Worm (Caenorhabditis elegans): ENCODE data around the gene del-2.
A peak's percentile ranks its signal among the peaks of the same experiment; 100 is the strongest.
"Not testable (repeated sequence)": the region's sequence is repeated elsewhere in the genome, so short reads cannot be mapped to it uniquely, and the experiment has no call there.

The del-2 gene

DNA sequence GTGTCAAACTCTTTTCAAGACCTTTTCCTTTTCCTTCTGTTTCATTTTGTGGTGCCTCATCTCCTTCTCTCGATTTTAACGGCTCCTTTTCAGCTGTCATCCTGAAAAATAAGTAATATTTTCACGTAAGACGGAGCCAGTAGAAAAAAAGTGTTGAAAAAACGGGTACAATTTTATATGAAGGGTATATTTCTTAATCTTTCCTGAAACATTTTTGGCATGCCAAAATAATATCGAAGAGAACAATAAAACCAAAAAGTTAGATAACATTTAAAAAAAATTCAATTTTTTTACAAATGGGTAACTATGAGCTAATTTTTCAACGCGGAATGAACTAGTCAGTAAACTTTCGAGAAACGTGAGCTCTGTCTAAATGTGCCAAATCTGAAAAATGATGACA lies 40.2 kb downstream of the del-2 start, which contains the start of gene aat-1 (continued):
- TF ChIP-seq zag-1 (tag; optimal IDR thresholded peaks at IDR 0.05) (no peak), daf-16 (GFP tag; optimal IDR thresholded peaks at IDR 0.05) (no peak), daf-16 (tag; optimal IDR thresholded peaks at IDR 0.05) (no peak), ZK337.2 (GFP tag; IDR thresholded peaks at IDR 0.05) (no peak)

DNA sequence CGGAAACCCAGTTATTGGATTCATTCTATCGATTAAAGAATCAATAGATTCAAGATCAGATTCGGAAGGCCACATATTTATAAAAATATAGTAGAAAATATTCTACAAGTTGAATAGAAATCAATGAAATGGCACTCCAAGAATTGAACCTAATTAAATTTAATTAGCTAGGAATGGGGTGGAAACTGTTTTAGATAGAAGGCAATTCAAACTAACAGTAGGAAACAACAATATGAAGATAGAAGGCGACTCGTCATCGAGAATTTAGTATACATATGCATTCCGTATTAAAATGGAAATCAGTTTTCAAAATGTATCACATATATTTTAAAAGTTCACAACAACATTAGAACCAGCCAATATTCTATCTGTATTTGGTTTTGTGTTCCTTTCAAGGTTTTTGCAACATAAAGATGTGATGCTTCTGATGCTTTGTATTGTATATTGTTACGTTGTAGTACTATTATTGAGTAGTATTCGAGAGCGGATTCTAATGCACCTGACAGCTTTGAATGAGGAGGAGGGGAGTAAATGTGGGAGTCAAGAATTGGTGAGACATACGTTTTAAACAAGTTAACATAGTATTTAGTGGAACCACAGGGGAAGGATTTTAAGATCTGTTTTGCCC lies 45.9 kb downstream of the del-2 start, which contains the start of the genes F27C8.3 and F27C8.2:
Gene F27C8.3, minus strand, starts transcription at position 101 of the 628 bp plus-strand sequence.
Gene F27C8.2, plus strand, starts transcription at position 578 of the 628 bp plus-strand sequence.
- TF ChIP-seq unc-62 (GFP tag; optimal IDR thresholded peaks at IDR 0.05 in 1 of 2), result peak in 1 of 2 experiments; percentile 4
- TF ChIP-seq unc-62 (tag; optimal IDR thresholded peaks at IDR 0.05), result not testable (repeated sequence)

DNA sequence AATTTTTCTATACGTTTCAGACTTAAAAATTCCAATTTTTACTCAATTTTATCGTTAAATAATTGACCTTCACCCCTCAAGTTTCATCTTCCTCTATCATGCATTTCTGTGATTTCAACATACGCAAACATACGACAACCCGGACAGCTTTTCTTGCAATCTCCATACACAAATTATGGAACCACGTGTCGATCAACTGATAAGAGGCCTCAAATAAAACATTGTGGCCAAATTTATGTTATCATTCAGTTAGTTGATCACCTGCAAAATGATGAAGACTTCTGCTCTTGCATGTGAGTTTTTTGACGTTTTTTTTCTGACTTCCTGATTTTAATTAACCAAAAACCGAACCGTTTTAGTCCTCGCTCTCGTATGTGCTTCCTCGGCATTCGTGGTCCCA lies 48.4 kb downstream of the del-2 start, which contains the start of gene spp-18:
Gene spp-18, plus strand, starts transcription at position 257 of the 400 bp plus-strand sequence.
- TF ChIP-seq pqm-1 (tag; optimal IDR thresholded peaks at IDR 0.05), result peak; percentile 91
- TF ChIP-seq spr-1 (tag; optimal IDR thresholded peaks at IDR 0.05), result no peak
- 0 out of 2 replicates have a peak, but pooled peaks have one; percentile 20 for TF ChIP-seq lin-1 (GFP tag; IDR thresholded peaks at IDR 0.05)
- TF ChIP-seq daf-16 (GFP tag; optimal IDR thresholded peaks at IDR 0.05), result no peak
- TF ChIP-seq daf-16 (tag; optimal IDR thresholded peaks at IDR 0.05), result peak; percentile 62
- TF ChIP-seq mxl-3 (GFP tag; optimal IDR thresholded peaks at IDR 0.05), result peak; percentile 79
- TF ChIP-seq nhr-77 (tag; optimal IDR thresholded peaks at IDR 0.05), result peak; percentile 63
- TF ChIP-seq fkh-10 (GFP tag; optimal IDR thresholded peaks at IDR 0.05), result no peak
- peak; percentile 90 for TF ChIP-seq dmd-6 (GFP tag; IDR thresholded peaks at IDR 0.05)
- TF ChIP-seq madf-5 (GFP tag; IDR thresholded peaks at IDR 0.05), result no peak
- TF ChIP-seq mdl-1 (tag; optimal IDR thresholded peaks at IDR 0.05), result peak in 1 of 2 experiments; percentile 50
- peak; percentile 80 for TF ChIP-seq nhr-28 (tag; optimal IDR thresholded peaks at IDR 0.05)

DNA sequence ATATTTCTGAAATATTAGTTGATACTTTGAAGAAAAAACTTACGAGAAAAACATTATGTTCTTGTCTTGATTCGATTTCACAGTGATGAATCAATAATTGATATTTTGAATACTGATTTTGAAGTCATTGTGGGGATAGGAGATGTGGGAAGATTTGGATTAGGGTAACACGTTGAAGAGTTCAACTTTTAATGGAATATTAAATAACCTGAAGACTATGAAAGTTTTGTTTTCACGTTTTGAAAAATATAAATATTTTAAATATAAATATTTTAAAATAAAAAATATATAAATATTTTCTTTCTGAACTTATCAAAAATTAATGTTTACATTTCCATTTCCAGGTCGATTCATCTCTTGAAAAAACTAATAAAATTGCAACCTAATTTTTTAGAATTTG lies 49.4 kb downstream of the del-2 start, which contains the start of gene pei-1:
Gene pei-1, minus strand, starts transcription at position 101 of the 400 bp plus-strand sequence.
- TF ChIP-seq skn-1 (tag; optimal IDR thresholded peaks at IDR 0.05) (no peak), hlh-30 (tag; optimal IDR thresholded peaks at IDR 0.05; ENCODE audit: insufficient read depth) (no peak), madf-5 (GFP tag; IDR thresholded peaks at IDR 0.05) (no peak), egl-43 (GFP tag; IDR thresholded peaks at IDR 0.05) (no peak)

- TF ChIP-seq ZK546.5 (tag; optimal IDR thresholded peaks at IDR 0.05), result no peak
- no peak for TF ChIP-seq daf-8 (GFP tag; IDR thresholded peaks at IDR 0.05)
- TF ChIP-seq aly-2 (tag; optimal IDR thresholded peaks at IDR 0.05), result no peak
- TF ChIP-seq mdl-1 (tag; optimal IDR thresholded peaks at IDR 0.05), result no peak
- no peak for TF ChIP-seq set-16 (GFP tag; IDR thresholded peaks at IDR 0.05)
- peak; percentile 54 for TF ChIP-seq F49E8.2 (tag; optimal IDR thresholded peaks at IDR 0.05; ENCODE audit: borderline replicate concordance)
- TF ChIP-seq mes-2 (tag; optimal IDR thresholded peaks at IDR 0.05; ENCODE audit: poor library complexity, severe bottlenecking), result no peak
- 0 out of 2 replicates have a peak, but pooled peaks have one; percentile 46 for TF ChIP-seq Y48G9A.11 (GFP tag; IDR thresholded peaks at IDR 0.05)
- no peak for TF ChIP-seq fkh-10 (GFP tag; optimal IDR thresholded peaks at IDR 0.05)
- TF ChIP-seq nhr-237 (tag; optimal IDR thresholded peaks at IDR 0.05), result no peak
- TF ChIP-seq ama-1 (optimal IDR thresholded peaks at IDR 0.05), result no peak
- no peak for TF ChIP-seq gei-8 (GFP tag; optimal IDR thresholded peaks at IDR 0.05)
- TF ChIP-seq lin-38 (GFP tag; IDR thresholded peaks at IDR 0.05), result no peak; the same call in 1 of the 2 replicates
- peak; percentile 88 for TF ChIP-seq snpc-1.2 (GFP tag; IDR thresholded peaks at IDR 0.05)
- no peak for TF ChIP-seq zfp-3 (GFP tag; conservative IDR thresholded peaks at IDR 0.05)
- no peak for TF ChIP-seq lin-13 (GFP tag; optimal IDR thresholded peaks at IDR 0.05)
- TF ChIP-seq mep-1 (tag; optimal IDR thresholded peaks at IDR 0.05), result no peak
Observed at ce11 chrIV:9588784-9589457, 52.9 kb downstream of the del-2 start, which contains the start of gene trcs-1. Gene trcs-1, minus strand, starts transcription at chrIV:9588834.
